Worm (Caenorhabditis elegans) whole organism, L2 larva: ENCODE measurements around the gene K08D12.8.

Experiments used
- C34F6.9 ChIP-seq: fragments of 150-350 bp; optimal IDR thresholded peaks from 2 replicates; lab custom pipeline; 2014; ENCODE audit warnings: missing biosample characterization, missing genetic modification characterization
- crh-2 ChIP-seq: sonication (generic microtip); optimal IDR thresholded peaks from 2 replicates; lab custom pipeline; 2017; ENCODE audit warnings: missing biosample characterization, missing genetic modification characterization
- elt-1 ChIP-seq: fragments of 150-350 bp; optimal IDR thresholded peaks from 2 replicates; lab custom pipeline; 2014; ENCODE audit warnings: missing biosample characterization, missing genetic modification characterization
- fos-1 ChIP-seq: fragments of 150-350 bp; optimal IDR thresholded peaks from 2 replicates; lab custom pipeline; 2014; ENCODE audit warnings: missing biosample characterization, missing genetic modification characterization
- gmeb-1 ChIP-seq: fragments of 150-350 bp; optimal IDR thresholded peaks from 2 replicates; lab custom pipeline; 2014; ENCODE audit warnings: missing biosample characterization, missing genetic modification characterization
- lin-13 ChIP-seq: fragments of 150-350 bp; optimal IDR thresholded peaks from 2 replicates; lab custom pipeline; 2014; ENCODE audit warnings: missing biosample characterization, missing genetic modification reagents, missing genetic modification characterization
- lsy-2 ChIP-seq, 2 experiments: fragments of 150-350 bp in 1 of 2; sonication (generic microtip) in 1 of 2; optimal IDR thresholded peaks; 2 replicates each; lab custom pipeline; 2014 to 2017; ENCODE audit warnings: missing biosample characterization in 2 of 2, missing genetic modification characterization in 2 of 2
- mdl-1 ChIP-seq, 2 experiments: fragments of 150-350 bp in 1 of 2; sonication (generic microtip) in 1 of 2; optimal IDR thresholded peaks; 2 replicates each; lab custom pipeline; 2017; ENCODE audit warnings: missing biosample characterization in 2 of 2, missing genetic modification characterization in 2 of 2
- nhr-10 ChIP-seq: sonication (generic microtip); optimal IDR thresholded peaks from 2 replicates; lab custom pipeline; 2017; ENCODE audit warnings: missing biosample characterization, missing genetic modification characterization
- zag-1 ChIP-seq: fragments of 150-350 bp; optimal IDR thresholded peaks from 2 replicates; lab custom pipeline; 2014; ENCODE audit warnings: missing biosample characterization, missing genetic modification characterization

- TF ChIP-seq zag-1 (tag; lab: Kevin White, UChicago): no peak
- no peak for TF ChIP-seq elt-1 (tag; lab: Kevin White, UChicago)
- no peak for TF ChIP-seq crh-2 (tag; lab: Kevin White, UChicago)
- TF ChIP-seq mdl-1 (tag; optimal IDR thresholded peaks at IDR 0.05; lab: Kevin White, UChicago): no peak
- no peak for TF ChIP-seq lsy-2 (tag; optimal IDR thresholded peaks at IDR 0.05; lab: Kevin White, UChicago)
- no peak for TF ChIP-seq nhr-10 (tag; lab: Kevin White, UChicago)
- TF ChIP-seq fos-1 (tag; lab: Kevin White, UChicago): no peak
- TF ChIP-seq gmeb-1 (tag; lab: Kevin White, UChicago): no peak
- TF ChIP-seq C34F6.9: no peak
- TF ChIP-seq lin-13 (GFP tag; lab: Kevin White, UChicago): no peak
Measured at ce11 chrIV:1707960-1708359, 18.0 kb upstream of the K08D12.8 start.
